Fruit fly (Drosophila melanogaster): ENCODE results near the gene CG31816.

DNA sequence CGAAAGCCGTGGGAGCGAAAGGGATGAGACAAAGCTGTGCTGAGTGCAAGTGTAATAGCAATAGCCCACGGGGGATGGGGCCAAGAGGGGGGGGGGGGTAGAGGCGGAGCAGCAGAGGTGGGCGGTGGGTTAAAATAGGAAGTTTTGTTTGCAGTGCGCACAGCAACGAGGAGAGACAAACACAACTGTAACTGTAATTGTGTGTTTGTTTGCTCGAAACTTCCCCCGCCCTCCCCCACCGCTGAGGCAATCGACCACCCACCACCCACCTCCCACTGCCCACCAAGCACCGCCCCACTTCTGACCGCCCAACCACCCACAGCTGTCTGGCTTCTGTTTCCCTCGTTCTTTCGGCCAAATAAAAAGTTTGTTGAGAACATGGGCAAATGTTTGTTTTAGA is 1.6 kb upstream of the CG31816 start:
- TF ChIP-seq Hr96 (GFP tag; optimal IDR thresholded peaks at IDR 0.05) (no peak), kay (GFP tag; ENCODE audit: borderline replicate concordance) (no peak), CG7045 (GFP tag; optimal IDR thresholded peaks at IDR 0.05) (no peak), toe (GFP tag; optimal IDR thresholded peaks at IDR 0.05) (no peak), Clk (GFP tag; optimal IDR thresholded peaks at IDR 0.05) (no peak), pad (GFP tag; optimal IDR thresholded peaks at IDR 0.05) (no peak), Crg-1 (GFP tag; optimal IDR thresholded peaks at IDR 0.05) (no peak)
